Fruit fly (Drosophila melanogaster) S2 (cell line): ENCODE data around the gene CG12661.

ENCODE experiments used
- CG8478 ChIP-seq: fragments of >200 bp; optimal IDR thresholded peaks from 2 replicates; lab custom pipeline; 2018
- CTCF ChIP-seq, 2 experiments: fragments of >200 bp; optimal IDR thresholded peaks; 2 replicates each; lab custom pipeline; 2018

dm6 chrX:8897859-8898427, 25.5 kb downstream of the CG12661 start, which contains the start of gene Moe:
- TF ChIP-seq CTCF (optimal IDR thresholded peaks at IDR 0.05; lab: Kevin White, UChicago): no peak
- no peak for TF ChIP-seq CG8478
